Worm (Caenorhabditis elegans) whole organism, L4 larva: ENCODE data around the gene Y116A8C.470.

Experiments
- ZK546.5 ChIP-seq, 2 experiments: sonication (generic microtip); optimal IDR thresholded peaks; 2 replicates each; lab custom pipeline; 2017; ENCODE audit warnings: missing biosample characterization in 2 of 2, missing genetic modification characterization in 2 of 2
- aly-2 ChIP-seq: sonication (generic microtip); optimal IDR thresholded peaks from 2 replicates; lab custom pipeline; 2018; ENCODE audit warnings: missing biosample characterization, missing genetic modification characterization
- ceh-44 ChIP-seq: fragments of 200-800 bp; sonication (Bioruptor generic); IDR thresholded peaks from 2 replicates; pipeline ENCODE4 v1.3.6; 2022; ENCODE audit warnings: missing genetic modification reagents, missing genetic modification characterization, missing compliant biosample characterization
- ceh-82 ChIP-seq: sonication (generic microtip); optimal IDR thresholded peaks from 2 replicates; lab custom pipeline; 2017; ENCODE audit warnings: missing biosample characterization, missing genetic modification characterization
- dmd-9 ChIP-seq: fragments of 200-800 bp; sonication (Bioruptor generic); IDR thresholded peaks from 2 replicates; pipeline ENCODE4 v1.3.6; 2022; ENCODE audit warnings: missing genetic modification reagents, missing genetic modification characterization, missing compliant biosample characterization
- gei-8 ChIP-seq: fragments of 200-800 bp; sonication (Bioruptor generic); optimal IDR thresholded peaks from 2 replicates; lab custom pipeline; 2018; ENCODE audit warnings: mild to moderate bottlenecking, missing genetic modification characterization, missing compliant biosample characterization
- lsy-2 ChIP-seq, 2 experiments: fragments of 150-350 bp in 1 of 2; sonication (generic microtip) in 1 of 2; optimal IDR thresholded peaks; 2 replicates each; lab custom pipeline; 2014 to 2017; ENCODE audit warnings: missing biosample characterization in 2 of 2, missing genetic modification characterization in 2 of 2
- nhr-237 ChIP-seq: sonication (generic microtip); optimal IDR thresholded peaks from 2 replicates; lab custom pipeline; 2017; ENCODE audit warnings: missing biosample characterization, missing genetic modification characterization
- saeg-2 ChIP-seq: fragments of 200-800 bp; sonication (Bioruptor generic); IDR thresholded peaks from 2 replicates; pipeline ENCODE4 v1.3.6; 2022; ENCODE audit warnings: missing genetic modification reagents, missing genetic modification characterization, missing compliant biosample characterization
- skn-1 ChIP-seq: fragments of 150-350 bp; optimal IDR thresholded peaks from 2 replicates; lab custom pipeline; 2014; ENCODE audit warnings: missing biosample characterization, missing genetic modification characterization
- snpc-1.2 ChIP-seq: fragments of 200-800 bp; sonication (Bioruptor generic); IDR thresholded peaks from 2 replicates; pipeline ENCODE4 v1.3.6; 2022; ENCODE audit warnings: missing genetic modification reagents, missing genetic modification characterization, missing compliant biosample characterization
- ztf-11 ChIP-seq: fragments of 150-350 bp; optimal IDR thresholded peaks from 2 replicates; lab custom pipeline; 2014; ENCODE audit warnings: missing biosample characterization, missing genetic modification characterization

DNA sequence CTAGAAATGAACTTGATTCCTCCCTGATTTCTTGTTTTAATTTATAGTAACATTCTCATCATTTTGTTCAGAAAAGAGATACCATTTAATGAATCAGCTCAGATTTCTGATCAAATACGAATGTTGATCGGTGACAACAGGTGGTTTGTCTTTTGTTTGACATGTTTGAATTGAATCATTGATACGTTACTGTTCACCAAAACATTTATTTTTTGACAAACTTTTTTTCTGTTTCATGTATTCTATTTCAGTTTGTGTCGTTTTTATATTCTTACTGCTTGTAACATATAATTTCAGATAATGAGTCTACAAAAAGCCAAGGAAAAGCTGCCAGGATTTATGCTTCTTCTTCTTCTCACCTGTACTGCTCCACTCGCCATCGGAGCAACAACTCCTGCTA lies 5.0 kb upstream of the Y116A8C.470 start, which contains the start of gene nep-24:
- TF ChIP-seq saeg-2, result no peak
- no peak for TF ChIP-seq skn-1 (tag; lab: Kevin White, UChicago)
- TF ChIP-seq ztf-11 (tag; lab: Kevin White, UChicago), result no peak
- no peak for TF ChIP-seq aly-2 (tag; lab: Kevin White, UChicago)
- no peak for TF ChIP-seq nhr-237 (tag; lab: Kevin White, UChicago)
- no peak for TF ChIP-seq gei-8 (GFP tag; lab: Kevin White, UChicago)
- no peak for TF ChIP-seq snpc-1.2 (GFP tag; lab: Robert Waterston, UW)
- no peak for TF ChIP-seq dmd-9 (GFP tag; lab: Robert Waterston, UW)
- no peak for TF ChIP-seq ceh-44
- no peak for TF ChIP-seq lsy-2 (tag; optimal IDR thresholded peaks at IDR 0.05; lab: Kevin White, UChicago)
- TF ChIP-seq ceh-82 (tag; lab: Kevin White, UChicago), result no peak
- TF ChIP-seq ZK546.5 (tag; optimal IDR thresholded peaks at IDR 0.05; lab: Kevin White, UChicago), result no peak
